Worm (Caenorhabditis elegans): Measurements from ENCODE around the gene T20B12.7.

The T20B12.7 gene

ce11 chrIII:7331671-7332070 lies 47.2 kb downstream of the T20B12.7 start:
- TF ChIP-seq pqm-1 (tag; optimal IDR thresholded peaks at IDR 0.05) (no peak), ceh-82 (tag; optimal IDR thresholded peaks at IDR 0.05) (no peak), lsy-12 (tag; optimal IDR thresholded peaks at IDR 0.05) (no peak), nhr-237 (tag; optimal IDR thresholded peaks at IDR 0.05) (no peak), fos-1 (tag; optimal IDR thresholded peaks at IDR 0.05) (no peak), pha-4 (tag; optimal IDR thresholded peaks at IDR 0.05) (no peak), elt-2 (tag; optimal IDR thresholded peaks at IDR 0.05) (no peak), ama-1 (optimal IDR thresholded peaks at IDR 0.05) (no peak), lin-15B (tag; optimal IDR thresholded peaks at IDR 0.05) (no peak), elt-1 (tag; optimal IDR thresholded peaks at IDR 0.05) (no peak), hmg-11 (tag; optimal IDR thresholded peaks at IDR 0.05) (no peak), aly-2 (tag; optimal IDR thresholded peaks at IDR 0.05) (no peak), ceh-16 (tag; optimal IDR thresholded peaks at IDR 0.05) (no peak), nhr-43 (tag; optimal IDR thresholded peaks at IDR 0.05; ENCODE audit: poor library complexity, severe bottlenecking) (no peak), R02D3.7 (tag; optimal IDR thresholded peaks at IDR 0.05) (no peak), mdl-1 (tag; optimal IDR thresholded peaks at IDR 0.05) (no peak), unc-39 (tag; optimal IDR thresholded peaks at IDR 0.05) (no peak)

- TF ChIP-seq ama-1 (optimal IDR thresholded peaks at IDR 0.05) (peak; percentile 79), aly-2 (tag; optimal IDR thresholded peaks at IDR 0.05) (peak; percentile 15), mdl-1 (tag; optimal IDR thresholded peaks at IDR 0.05) (no peak), nhr-25 (tag; optimal IDR thresholded peaks at IDR 0.05) (peak; percentile 33), ztf-4 (tag; optimal IDR thresholded peaks at IDR 0.05) (peak; percentile 4), jun-1 (tag; optimal IDR thresholded peaks at IDR 0.05) (peak; percentile 13), nhr-12 (tag; optimal IDR thresholded peaks at IDR 0.05) (no peak), lsy-12 (tag; optimal IDR thresholded peaks at IDR 0.05) (peak; percentile 66), nhr-67 (tag; optimal IDR thresholded peaks at IDR 0.05) (no peak), elt-2 (tag; optimal IDR thresholded peaks at IDR 0.05) (peak; percentile 20), ZK546.5 (tag; optimal IDR thresholded peaks at IDR 0.05) (no peak)
Measured at ce11 chrIII:7329155-7329732, 49.6 kb downstream of the T20B12.7 start, which contains the start of gene lab-2. lab-2 (minus strand) TSS chrIII:7329607.
